Fruit fly (Drosophila melanogaster) whole organism, prepupa: ENCODE results near the gene GlyRS.
A peak's percentile ranks its signal among the peaks of the same experiment; 100 is the strongest.

Source experiments
- CG11762 ChIP-seq: fragments of 200-800 bp; sonication (Bioruptor generic); optimal IDR thresholded peaks from 3 replicates; lab custom pipeline; 2016; ENCODE audit warnings: missing biosample characterization, missing genetic modification characterization; ENCODE audit not compliant: insufficient read depth
- CG15336 ChIP-seq: fragments of 200-800 bp; sonication (Bioruptor generic); IDR thresholded peaks from 2 replicates; pipeline ENCODE4 v1.3.6; 2022; ENCODE audit warnings: missing biosample characterization, missing genetic modification characterization
- CG32006 ChIP-seq: fragments of 200-800 bp; sonication (Bioruptor generic); optimal IDR thresholded peaks from 3 replicates; lab custom pipeline; 2017; ENCODE audit warnings: missing biosample characterization, mild to moderate bottlenecking, missing genetic modification characterization
- CG34406 ChIP-seq: fragments of 200-800 bp; sonication (Bioruptor generic); optimal IDR thresholded peaks from 3 replicates; lab custom pipeline; 2016; ENCODE audit warnings: missing biosample characterization, missing genetic modification characterization
- CG6163 ChIP-seq: fragments of 200-800 bp; sonication (Bioruptor generic); IDR thresholded peaks from 3 replicates; pipeline ENCODE4 v1.3.6; 2022; ENCODE audit warnings: missing biosample characterization, missing genetic modification characterization
- CG6792 ChIP-seq: fragments of 200-800 bp; sonication (Bioruptor generic); optimal IDR thresholded peaks from 3 replicates; lab custom pipeline; 2016; ENCODE audit warnings: missing biosample characterization, missing genetic modification characterization
- CG6808 ChIP-seq: fragments of 200-800 bp; sonication (Bioruptor generic); optimal IDR thresholded peaks from 3 replicates; lab custom pipeline; 2017; ENCODE audit warnings: missing biosample characterization, missing genetic modification characterization, mild to moderate bottlenecking, moderate library complexity, missing genetic modification reagents
- CG6854 ChIP-seq: fragments of 200-800 bp; sonication (Bioruptor generic); optimal IDR thresholded peaks from 2 replicates; lab custom pipeline; 2017; ENCODE audit warnings: missing biosample characterization, mild to moderate bottlenecking, missing genetic modification characterization
- CG7368 ChIP-seq: fragments of 200-800 bp; sonication (Bioruptor generic); optimal IDR thresholded peaks from 3 replicates; lab custom pipeline; 2016; ENCODE audit warnings: missing biosample characterization, missing genetic modification characterization
- CG8319 ChIP-seq: fragments of 200-800 bp; sonication (Bioruptor generic); optimal IDR thresholded peaks from 3 replicates; lab custom pipeline; 2016; ENCODE audit warnings: missing biosample characterization, missing genetic modification characterization
- CG8632 ChIP-seq: fragments of 200-800 bp; sonication (Bioruptor generic); optimal IDR thresholded peaks from 3 replicates; lab custom pipeline; 2016; ENCODE audit warnings: missing biosample characterization, missing genetic modification characterization
- Eip75B ChIP-seq: fragments of 200-800 bp; sonication (Bioruptor generic); optimal IDR thresholded peaks from 3 replicates; lab custom pipeline; 2016; ENCODE audit warnings: missing biosample characterization, missing genetic modification characterization
- Eip78C ChIP-seq: fragments of 200-800 bp; sonication (Bioruptor generic); peaks from one replicate; lab custom pipeline; 2016; ENCODE audit warnings: missing biosample characterization, missing genetic modification characterization
- Eip93F ChIP-seq: fragments of 200-800 bp; sonication (Bioruptor generic); optimal IDR thresholded peaks from 2 replicates; lab custom pipeline; 2016; ENCODE audit warnings: missing biosample characterization, mild to moderate bottlenecking, missing genetic modification characterization
- Ets21C ChIP-seq: fragments of 200-800 bp; sonication (Bioruptor generic); optimal IDR thresholded peaks from 3 replicates; lab custom pipeline; 2016; ENCODE audit warnings: missing biosample characterization, missing genetic modification characterization
- Hr38 ChIP-seq: sonication (Bioruptor generic); optimal IDR thresholded peaks from 2 replicates; lab custom pipeline; 2016; ENCODE audit warnings: missing biosample characterization, missing genetic modification characterization
- Lpt ChIP-seq: fragments of 200-800 bp; sonication (Bioruptor generic); optimal IDR thresholded peaks from 3 replicates; lab custom pipeline; 2016; ENCODE audit warnings: missing biosample characterization, missing genetic modification characterization
- OdsH ChIP-seq: fragments of 200-800 bp; sonication (Bioruptor generic); optimal IDR thresholded peaks from 3 replicates; lab custom pipeline; 2016; ENCODE audit warnings: missing biosample characterization, missing genetic modification characterization
- Sox102F ChIP-seq: fragments of 200-800 bp; sonication (Bioruptor generic); optimal IDR thresholded peaks from 2 replicates; lab custom pipeline; 2016; ENCODE audit warnings: missing biosample characterization, mild to moderate bottlenecking, missing genetic modification characterization
- Sox14 ChIP-seq: fragments of 200-800 bp; sonication (Bioruptor generic); optimal IDR thresholded peaks from 3 replicates; lab custom pipeline; 2016; ENCODE audit warnings: missing biosample characterization, missing genetic modification characterization
- Sox15 ChIP-seq: fragments of 200-800 bp; sonication (Bioruptor generic); optimal IDR thresholded peaks from 3 replicates; lab custom pipeline; 2016; ENCODE audit warnings: missing biosample characterization, missing genetic modification characterization
- dac ChIP-seq: fragments of 200-800 bp; sonication (Bioruptor generic); optimal IDR thresholded peaks from 2 replicates; lab custom pipeline; 2017; ENCODE audit warnings: missing biosample characterization, mild to moderate bottlenecking, missing genetic modification characterization
- eg ChIP-seq: fragments of 200-800 bp; sonication (Bioruptor generic); IDR thresholded peaks from 3 replicates; pipeline ENCODE4 v1.3.6; 2022; ENCODE audit warnings: missing biosample characterization, missing genetic modification characterization
- esn ChIP-seq: fragments of 200-800 bp; sonication (Bioruptor generic); optimal IDR thresholded peaks from 2 replicates; lab custom pipeline; 2016; ENCODE audit warnings: missing biosample characterization, mild to moderate bottlenecking, missing genetic modification characterization, moderate library complexity
- fd59A ChIP-seq: fragments of 200-800 bp; sonication (Bioruptor generic); optimal IDR thresholded peaks from 2 replicates; lab custom pipeline; 2017; ENCODE audit warnings: missing biosample characterization, mild to moderate bottlenecking, missing genetic modification characterization, missing genetic modification reagents
- fkh ChIP-seq: fragments of 200-800 bp; sonication (Bioruptor generic); optimal IDR thresholded peaks from 3 replicates; lab custom pipeline; 2017; ENCODE audit warnings: missing biosample characterization, mild to moderate bottlenecking, missing genetic modification characterization, moderate library complexity
- lz ChIP-seq: fragments of 200-800 bp; sonication (Bioruptor generic); optimal IDR thresholded peaks from 3 replicates; lab custom pipeline; 2016; ENCODE audit warnings: missing biosample characterization, missing genetic modification characterization
- ss ChIP-seq, 2 experiments: fragments of 200-800 bp; sonication (Bioruptor generic); optimal IDR thresholded peaks; 2 replicates in 1 of 2; 3 replicates in 1 of 2; lab custom pipeline; 2017 to 2018; ENCODE audit warnings: mild to moderate bottlenecking in 2 of 2, missing biosample characterization in 2 of 2, missing genetic modification characterization in 2 of 2, moderate library complexity in 1 of 2
- svp ChIP-seq: fragments of 200-800 bp; sonication (Bioruptor generic); peaks from one replicate; lab custom pipeline; 2016; ENCODE audit warnings: missing biosample characterization, missing genetic modification characterization
- topi ChIP-seq: fragments of 200-800 bp; sonication (Bioruptor generic); optimal IDR thresholded peaks from 3 replicates; lab custom pipeline; 2016; ENCODE audit warnings: missing biosample characterization, missing genetic modification characterization
- vri ChIP-seq: fragments of 200-800 bp; sonication (Bioruptor generic); optimal IDR thresholded peaks from 3 replicates; lab custom pipeline; 2016; ENCODE audit warnings: missing biosample characterization, mild to moderate bottlenecking, missing genetic modification characterization

GlyRS gene

DNA sequence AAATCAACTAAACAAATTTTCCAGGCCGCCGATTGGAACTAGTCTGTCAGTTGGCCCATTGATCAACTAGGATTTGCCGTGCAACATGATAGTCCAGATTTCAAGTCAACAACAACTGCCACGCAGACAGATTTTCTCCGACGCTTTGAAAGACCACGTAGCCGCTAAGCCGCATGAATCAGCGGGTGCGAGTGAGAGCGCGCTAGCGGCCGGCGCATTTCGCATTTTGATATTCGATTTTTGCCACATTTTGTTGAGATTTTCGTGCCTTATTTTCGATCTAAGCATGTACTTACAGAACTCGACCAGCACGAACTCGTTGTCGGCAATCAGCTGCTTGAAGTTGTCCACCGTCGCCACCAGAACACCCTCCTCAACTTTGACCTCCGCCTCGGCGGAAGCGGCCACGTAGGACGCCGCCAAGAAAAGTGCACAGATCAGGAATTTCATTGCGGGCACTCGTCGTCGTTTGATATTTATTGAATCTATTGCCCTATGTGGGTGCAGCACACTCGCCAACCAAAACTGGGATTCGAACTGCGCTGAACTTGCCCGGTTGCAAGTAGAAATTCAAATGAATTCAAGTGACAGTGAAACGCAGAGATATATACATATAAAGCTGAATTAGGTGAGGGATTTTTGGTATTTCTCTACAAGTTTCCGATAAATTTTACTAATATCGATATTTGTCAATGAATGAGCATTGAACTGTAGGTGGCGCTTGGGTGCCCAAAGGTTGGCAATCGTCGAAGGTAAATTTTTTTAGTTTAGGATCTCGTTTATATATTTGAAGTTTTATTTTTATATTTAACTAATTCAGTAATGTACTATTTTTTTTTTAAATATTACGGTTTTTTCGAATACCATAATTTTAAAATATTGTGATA lies 47.3 kb downstream of the GlyRS start, which contains the start of gene Pdi (continued):
- no peak for TF ChIP-seq Eip93F
- TF ChIP-seq CG34406 (GFP tag; lab: Kevin White, UChicago) = no peak
- no peak for TF ChIP-seq Sox14
- TF ChIP-seq CG15336 (GFP tag; lab: Robert Waterston, UW) = peak; percentile 12; the same call in 1 of the 2 replicates
- peak; percentile 37 for TF ChIP-seq Sox102F (GFP tag; lab: Kevin White, UChicago)
- no peak for TF ChIP-seq CG11762 (GFP tag; lab: Kevin White, UChicago)
- TF ChIP-seq Hr38 (GFP tag; lab: Kevin White, UChicago) = no peak
- no peak; the same call in 2 of the 3 replicates for TF ChIP-seq eg (GFP tag; lab: Robert Waterston, UW)
- peak; percentile 53 for TF ChIP-seq topi
- no peak for TF ChIP-seq CG8319 (GFP tag; lab: Kevin White, UChicago)
- no peak for TF ChIP-seq CG32006 (GFP tag; lab: Kevin White, UChicago)
- no peak for TF ChIP-seq Lpt (GFP tag; lab: Kevin White, UChicago)
- TF ChIP-seq vri = peak; percentile 57
- peak in 1 of 2 experiments; percentile 16 for TF ChIP-seq ss (GFP tag; optimal IDR thresholded peaks at IDR 0.05; lab: Kevin White, UChicago)
- TF ChIP-seq CG6792 (GFP tag; lab: Kevin White, UChicago) = no peak
- TF ChIP-seq fd59A (GFP tag; lab: Kevin White, UChicago) = no peak
- peak; percentile 35 for TF ChIP-seq esn
- TF ChIP-seq, all 60 proteins: peak for 20

DNA sequence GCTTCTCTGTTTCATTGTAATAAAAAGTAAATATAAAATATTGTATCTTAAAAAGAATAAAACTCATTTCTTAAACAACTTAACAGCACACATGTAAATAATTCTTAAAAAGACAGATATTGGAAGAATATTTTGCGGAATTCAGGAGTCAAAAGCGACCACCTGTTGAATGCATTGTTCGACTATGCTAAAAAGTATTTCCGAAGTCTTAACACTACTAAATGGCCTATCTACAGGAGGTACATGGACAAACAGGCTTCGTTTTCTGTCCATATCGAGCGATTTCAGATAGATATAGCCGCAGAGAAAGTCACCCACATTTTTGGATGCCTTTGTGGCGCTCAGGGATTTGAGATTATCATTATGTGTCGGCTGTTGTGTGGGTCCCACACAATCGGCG lies 48.2 kb downstream of the GlyRS start:
- peak; percentile 23 for TF ChIP-seq Eip78C (GFP tag; lab: Kevin White, UChicago)
- no peak for TF ChIP-seq fkh (GFP tag; lab: Kevin White, UChicago)

DNA sequence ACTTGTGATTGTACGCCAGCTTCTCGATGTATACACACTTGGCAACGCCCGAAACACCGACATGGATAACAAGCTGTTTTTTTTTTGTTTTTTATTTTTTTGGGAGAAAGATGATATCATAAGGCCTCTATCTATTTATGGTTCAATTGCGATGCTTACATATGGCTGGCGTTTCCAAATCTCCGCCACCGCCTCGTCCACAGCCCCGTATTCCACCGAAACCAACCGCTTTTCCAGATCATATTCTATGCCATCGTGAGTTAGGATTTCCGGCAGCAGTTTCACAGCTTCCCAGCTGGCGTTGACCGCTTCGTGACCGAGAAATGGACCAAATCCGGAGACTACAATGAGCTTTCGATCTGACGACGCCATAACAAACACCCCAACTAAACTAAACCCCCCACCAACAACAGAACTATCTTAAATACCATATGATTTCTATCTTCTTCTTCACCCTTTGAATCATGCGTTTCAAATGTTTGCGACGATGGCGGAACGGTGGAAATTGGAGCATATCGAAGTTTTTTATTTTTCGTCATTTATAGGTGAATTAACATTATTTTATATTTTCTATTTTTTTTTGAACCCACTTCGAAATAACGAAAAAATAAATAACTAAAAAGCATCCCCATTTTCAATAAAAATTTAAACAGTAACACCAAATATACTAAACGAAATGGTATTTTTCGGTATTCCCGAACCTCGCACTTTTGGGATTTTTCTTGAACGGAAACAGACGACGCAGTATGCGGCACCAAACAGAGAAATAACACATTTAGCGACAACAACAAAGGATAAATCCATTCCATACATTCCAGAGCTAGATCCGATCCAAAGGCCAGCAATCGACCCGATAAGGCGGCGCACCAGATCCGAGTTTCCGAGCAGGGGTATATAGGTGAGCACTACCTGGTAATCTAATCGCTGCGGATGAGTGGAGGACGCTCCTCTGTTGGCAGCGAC lies 49.0 kb downstream of the GlyRS start, which contains the start of the genes CG32147 and Pex3:
TSS of gene CG32147 (minus strand) at position 422 of the 963 bp plus-strand sequence.
TSS of gene Pex3 (plus strand) at position 718 of the 963 bp plus-strand sequence.
- TF ChIP-seq Sox14 = peak; percentile 67
- TF ChIP-seq CG7368 (GFP tag; lab: Kevin White, UChicago) = no peak
- TF ChIP-seq CG6808 (GFP tag; lab: Kevin White, UChicago) = peak; percentile 26
- peak; percentile 43 for TF ChIP-seq CG6854 (GFP tag; lab: Kevin White, UChicago)
- no peak for TF ChIP-seq ss (GFP tag; optimal IDR thresholded peaks at IDR 0.05; lab: Kevin White, UChicago)
- no peak for TF ChIP-seq Sox15 (GFP tag; lab: Kevin White, UChicago)
- peak; percentile 39 for TF ChIP-seq Eip78C (GFP tag; lab: Kevin White, UChicago)
- TF ChIP-seq esn = peak; percentile 4
- TF ChIP-seq lz (GFP tag; lab: Kevin White, UChicago) = no peak
- no peak for TF ChIP-seq dac (GFP tag; lab: Kevin White, UChicago)
- TF ChIP-seq CG11762 (GFP tag; lab: Kevin White, UChicago) = no peak
- no peak for TF ChIP-seq fd59A (GFP tag; lab: Kevin White, UChicago)
- no peak for TF ChIP-seq OdsH (GFP tag; lab: Kevin White, UChicago)
- no peak for TF ChIP-seq CG8632 (GFP tag; lab: Kevin White, UChicago)
- TF ChIP-seq CG6163 (GFP tag; lab: Robert Waterston, UW) = no peak
- peak; percentile 49 for TF ChIP-seq svp
- TF ChIP-seq Eip75B (GFP tag; lab: Kevin White, UChicago) = no peak
- no peak for TF ChIP-seq Ets21C (GFP tag; lab: Kevin White, UChicago)
